Worm (Caenorhabditis elegans): ENCODE measurements around the gene K11H3.3.

ce11 chrIII:9862469-9862868 is 10.8 kb downstream of the K11H3.3 start:
- TF ChIP-seq F13C5.2 (tag; optimal IDR thresholded peaks at IDR 0.05) = no peak
- no peak for TF ChIP-seq hmg-4 (GFP tag; optimal IDR thresholded peaks at IDR 0.05)
